Worm (Caenorhabditis elegans): Measurements from ENCODE around the gene W09D10.4.
"Not testable (repeated sequence)": the region's sequence is repeated elsewhere in the genome, so short reads cannot be mapped to it uniquely, and the experiment has no call there.

DNA sequence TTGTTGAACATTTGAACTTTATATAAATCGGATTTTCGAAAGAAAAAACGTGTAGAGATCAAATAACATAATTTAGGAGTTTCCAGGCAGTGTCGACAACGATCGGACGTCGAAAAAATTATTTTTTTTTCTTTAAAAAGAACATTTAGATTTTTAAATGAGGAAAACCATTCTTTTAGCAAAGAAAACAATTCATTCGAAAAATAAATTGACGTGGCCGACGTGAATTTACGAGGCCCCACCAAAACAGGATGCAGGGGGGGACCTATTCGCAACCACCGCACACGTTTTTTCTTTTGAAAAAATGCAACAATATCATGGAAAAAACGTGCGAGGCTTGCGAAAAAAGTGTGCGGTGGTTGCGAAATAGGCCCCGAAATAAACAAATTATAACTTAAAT is 34.1 kb upstream of the W09D10.4 start, which contains the start of gene enu-3.6:
- not testable (repeated sequence) for TF ChIP-seq unc-62 (GFP tag; optimal IDR thresholded peaks at IDR 0.05); nhr-237 (tag; optimal IDR thresholded peaks at IDR 0.05); elt-3 (tag; optimal IDR thresholded peaks at IDR 0.05); ces-1 (GFP tag; optimal IDR thresholded peaks at IDR 0.05); pha-4 (tag; optimal IDR thresholded peaks at IDR 0.05); elt-1 (tag; optimal IDR thresholded peaks at IDR 0.05; ENCODE audit: borderline replicate concordance, insufficient read depth); blmp-1 (tag; optimal IDR thresholded peaks at IDR 0.05); mep-1 (tag; optimal IDR thresholded peaks at IDR 0.05); snpc-4 (tag; optimal IDR thresholded peaks at IDR 0.05); nhr-76 (tag; optimal IDR thresholded peaks at IDR 0.05); ceh-39 (tag; optimal IDR thresholded peaks at IDR 0.05)
